Worm (Caenorhabditis elegans): Measurements from ENCODE around the gene F39E9.14.

ce11 chrII:3250195-3250594 is 40.2 kb downstream of the F39E9.14 start:
- TF ChIP-seq dao-5 (tag; optimal IDR thresholded peaks at IDR 0.05): no peak
- TF ChIP-seq him-1 (tag; optimal IDR thresholded peaks at IDR 0.05): no peak
